Worm (Caenorhabditis elegans) whole organism, young adult: ENCODE results near the gene trx-2.

Source experiments
- B0035.1 ChIP-seq: sonication (generic microtip); optimal IDR thresholded peaks from 2 replicates; lab custom pipeline; 2016; ENCODE audit warnings: missing genetic modification characterization, mild to moderate bottlenecking, missing compliant biosample characterization, missing genotype, missing genetic modification reagents
- B0336.3 ChIP-seq: fragments of 200-800 bp; sonication (Bioruptor generic); IDR thresholded peaks from 2 replicates; pipeline ENCODE4 v1.3.6; 2022; ENCODE audit warnings: missing genetic modification characterization, missing compliant biosample characterization
- F33H1.4 ChIP-seq: fragments of 200-800 bp; sonication (Bioruptor generic); IDR thresholded peaks from 2 replicates; pipeline ENCODE4 v1.3.6; 2022; ENCODE audit warnings: missing genetic modification reagents, missing genetic modification characterization, missing compliant biosample characterization
- F49E8.2 ChIP-seq: sonication (generic microtip); optimal IDR thresholded peaks from 3 replicates; lab custom pipeline; 2017; ENCODE audit warnings: missing genetic modification characterization, mild to moderate bottlenecking, missing compliant biosample characterization, antibody characterized with exemption, moderate library complexity; ENCODE audit not compliant: insufficient read depth
- F57A8.1 ChIP-seq: fragments of 200-800 bp; sonication (Bioruptor generic); optimal IDR thresholded peaks from 2 replicates; lab custom pipeline; 2018; ENCODE audit warnings: mild to moderate bottlenecking, missing genetic modification characterization, moderate library complexity, missing compliant biosample characterization
- let-607 ChIP-seq, 2 experiments: fragments of 200-800 bp in 1 of 2; sonication (Bioruptor generic) in 1 of 2; sonication (generic microtip) in 1 of 2; optimal IDR thresholded peaks; 2 replicates each; lab custom pipeline; 2016 to 2018; ENCODE audit warnings: mild to moderate bottlenecking in 2 of 2, missing compliant biosample characterization in 2 of 2, missing genetic modification characterization in 2 of 2, moderate library complexity in 2 of 2, missing genotype in 1 of 2
- lin-26 ChIP-seq: fragments of 200-800 bp; sonication (Bioruptor generic); IDR thresholded peaks from 2 replicates; pipeline ENCODE4 v1.3.6; 2022; ENCODE audit warnings: missing genetic modification reagents, missing genetic modification characterization, missing compliant biosample characterization
- lin-40 ChIP-seq: sonication (generic microtip); optimal IDR thresholded peaks from 2 replicates; lab custom pipeline; 2016; ENCODE audit warnings: missing genetic modification characterization, mild to moderate bottlenecking, missing compliant biosample characterization, missing genotype, missing genetic modification reagents
- nfya-1 ChIP-seq: sonication (generic microtip); optimal IDR thresholded peaks from 2 replicates; lab custom pipeline; 2017; ENCODE audit warnings: antibody characterized with exemption, missing compliant biosample characterization, missing genetic modification characterization, borderline replicate concordance; ENCODE audit not compliant: insufficient read depth
- snpc-1.3 ChIP-seq: sonication (generic microtip); optimal IDR thresholded peaks from 2 replicates; lab custom pipeline; 2017; ENCODE audit warnings: missing genetic modification characterization, mild to moderate bottlenecking, missing compliant biosample characterization, antibody characterized with exemption, moderate library complexity, missing genotype, missing genetic modification reagents; ENCODE audit not compliant: insufficient read depth

DNA sequence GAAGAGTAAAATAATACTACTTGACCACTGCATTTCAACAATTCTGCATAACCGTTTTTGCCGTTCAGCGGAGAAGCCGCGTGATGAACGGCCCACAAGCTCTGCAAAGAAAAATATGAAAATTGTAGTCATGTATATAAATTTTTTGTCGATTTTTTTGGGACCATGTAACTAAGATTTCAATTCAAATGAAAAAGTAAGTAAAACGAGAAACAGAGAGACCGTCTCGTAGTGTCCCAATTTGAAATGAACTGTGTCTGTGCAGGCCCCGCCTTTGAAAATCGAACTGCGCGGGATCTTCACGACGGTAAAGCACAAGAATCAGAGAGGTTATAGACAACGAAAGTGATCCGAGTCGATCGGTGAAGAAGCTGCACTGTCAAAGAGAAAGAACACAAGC, 17.5 kb downstream of the trx-2 start, which contains the start of gene crm-1:
- TF ChIP-seq F49E8.2 (tag; lab: Kevin White, UChicago) = no peak
- TF ChIP-seq let-607 (tag; optimal IDR thresholded peaks at IDR 0.05; lab: Kevin White, UChicago) = no peak
- no peak for TF ChIP-seq F33H1.4 (GFP tag; lab: Robert Waterston, UW)
- TF ChIP-seq snpc-1.3 (tag; lab: Kevin White, UChicago) = no peak
- no peak for TF ChIP-seq B0336.3 (GFP tag; lab: Robert Waterston, UW)
- no peak for TF ChIP-seq F57A8.1 (GFP tag; lab: Kevin White, UChicago)
- no peak for TF ChIP-seq nfya-1 (tag; lab: Kevin White, UChicago)
- TF ChIP-seq B0035.1 (tag; lab: Kevin White, UChicago) = no peak
- no peak for TF ChIP-seq lin-26
- TF ChIP-seq lin-40 (tag; lab: Kevin White, UChicago) = no peak
